Fruit fly (Drosophila melanogaster) whole organism: ENCODE data around the gene Zmynd8.

Source experiments
- CG8478 ChIP-seq: fragments of >200 bp; optimal IDR thresholded peaks from 2 replicates; lab custom pipeline; 2018; ENCODE audit warnings: inconsistent platforms
- EcR ChIP-seq, 2 experiments: fragments of >200 bp; optimal IDR thresholded peaks; 2 replicates each; lab custom pipeline; 2017; ENCODE audit warnings: missing biosample characterization in 2 of 2, missing genetic modification characterization in 2 of 2, missing genetic modification reagents in 2 of 2

DNA sequence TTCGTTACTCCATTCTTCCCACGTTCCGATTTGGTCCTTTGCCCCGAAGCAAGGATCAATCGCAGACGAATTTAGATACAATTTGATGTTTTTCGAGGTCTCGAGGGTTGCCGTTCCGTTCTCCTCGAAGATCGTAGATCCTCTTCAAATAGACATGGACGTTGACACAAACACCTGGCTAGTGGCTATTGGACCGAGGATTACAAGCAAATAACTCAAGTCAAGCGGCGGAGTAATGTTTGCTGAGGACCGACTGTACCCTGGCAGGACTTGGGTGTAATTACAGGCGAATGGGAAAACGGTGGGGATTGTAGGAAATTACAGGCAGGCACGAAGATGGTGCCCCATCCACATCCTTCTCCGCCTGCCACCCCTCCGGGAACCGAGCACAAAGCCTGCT, 28.3 kb downstream of the Zmynd8 start:
- TF ChIP-seq CG8478 (lab: Kevin White, UChicago) (no peak), EcR (GFP tag; optimal IDR thresholded peaks at IDR 0.05; lab: Kevin White, UChicago) (no peak)
